Worm (Caenorhabditis elegans) whole organism, young adult: ENCODE measurements around the gene F16G10.14.

ENCODE experiments used
- B0261.1 ChIP-seq: sonication (generic microtip); optimal IDR thresholded peaks from 2 replicates; lab custom pipeline; 2016; ENCODE audit warnings: mild to moderate bottlenecking, missing genetic modification characterization, moderate library complexity, missing compliant biosample characterization
- B0336.3 ChIP-seq: fragments of 200-800 bp; sonication (Bioruptor generic); IDR thresholded peaks from 2 replicates; pipeline ENCODE4 v1.3.6; 2022; ENCODE audit warnings: missing genetic modification characterization, missing compliant biosample characterization
- C06A6.2 ChIP-seq: fragments of 200-800 bp; sonication (Bioruptor generic); conservative IDR thresholded peaks from 2 replicates; pipeline ENCODE4 v1.3.6; 2022; ENCODE audit warnings: missing genetic modification characterization, missing compliant biosample characterization
- D2030.7 ChIP-seq: fragments of 200-800 bp; sonication (Bioruptor generic); IDR thresholded peaks from 2 replicates; pipeline ENCODE4 v1.3.6; 2022; ENCODE audit warnings: missing genetic modification reagents, missing genetic modification characterization, missing compliant biosample characterization
- F10E7.11 ChIP-seq: sonication (generic microtip); optimal IDR thresholded peaks from 2 replicates; lab custom pipeline; 2017; ENCODE audit warnings: mild to moderate bottlenecking, missing genetic modification characterization, moderate library complexity, missing compliant biosample characterization
- F23B12.7 ChIP-seq: sonication (generic microtip); optimal IDR thresholded peaks from 2 replicates; lab custom pipeline; 2017; ENCODE audit warnings: missing genetic modification characterization, mild to moderate bottlenecking, missing compliant biosample characterization, antibody characterized with exemption, moderate library complexity; ENCODE audit not compliant: insufficient read depth
- T26A5.8 ChIP-seq: sonication (generic microtip); optimal IDR thresholded peaks from 2 replicates; lab custom pipeline; 2016; ENCODE audit warnings: missing genetic modification characterization, missing compliant biosample characterization
- Y53F4B.3 ChIP-seq: fragments of 200-800 bp; sonication (Bioruptor generic); IDR thresholded peaks from 2 replicates; pipeline ENCODE4 v1.3.6; 2022; ENCODE audit warnings: missing genetic modification reagents, missing genetic modification characterization, missing compliant biosample characterization
- Y67H2A.10 ChIP-seq: fragments of 200-800 bp; sonication (Bioruptor generic); conservative IDR thresholded peaks from 2 replicates; pipeline ENCODE4 v1.3.6; 2022; ENCODE audit warnings: missing genetic modification reagents, missing genetic modification characterization, missing compliant biosample characterization
- Y79H2A.3 ChIP-seq: fragments of 200-800 bp; sonication (Bioruptor generic); conservative IDR thresholded peaks from 2 replicates; pipeline ENCODE4 v1.3.6; 2022; ENCODE audit warnings: missing genetic modification reagents, missing genetic modification characterization, missing compliant biosample characterization
- attf-3 ChIP-seq: fragments of 200-800 bp; sonication (Bioruptor generic); conservative IDR thresholded peaks from 2 replicates; pipeline ENCODE4 v1.3.6; 2022; ENCODE audit warnings: missing genetic modification reagents, missing genetic modification characterization, missing compliant biosample characterization
- attf-6 ChIP-seq: fragments of 200-800 bp; sonication (Bioruptor generic); IDR thresholded peaks from 2 replicates; pipeline ENCODE4 v1.3.6; 2022; ENCODE audit warnings: missing genetic modification reagents, missing genetic modification characterization, missing compliant biosample characterization
- ccch-3 ChIP-seq: fragments of 200-800 bp; sonication (Bioruptor generic); optimal IDR thresholded peaks from 2 replicates; lab custom pipeline; 2018; ENCODE audit warnings: mild to moderate bottlenecking, missing genetic modification characterization, missing compliant biosample characterization
- ceh-27 ChIP-seq: fragments of 200-800 bp; sonication (Bioruptor generic); optimal IDR thresholded peaks from 2 replicates; lab custom pipeline; 2018; ENCODE audit warnings: mild to moderate bottlenecking, missing genetic modification characterization, moderate library complexity, missing compliant biosample characterization
- ceh-40 ChIP-seq: fragments of 200-800 bp; sonication (Bioruptor generic); IDR thresholded peaks from 2 replicates; pipeline ENCODE4 v1.3.6; 2022; ENCODE audit warnings: missing genetic modification characterization, missing compliant biosample characterization
- ceh-58 ChIP-seq: fragments of 200-800 bp; sonication (Bioruptor generic); IDR thresholded peaks from 2 replicates; pipeline ENCODE4 v1.3.6; 2022; ENCODE audit warnings: missing genetic modification characterization, missing compliant biosample characterization
- ceh-91 ChIP-seq: fragments of 200-800 bp; sonication (Bioruptor generic); IDR thresholded peaks from 2 replicates; pipeline ENCODE4 v1.3.6; 2022; ENCODE audit warnings: missing genetic modification reagents, missing genetic modification characterization, missing compliant biosample characterization
- dox-1 ChIP-seq: fragments of 200-800 bp; sonication (Bioruptor generic); IDR thresholded peaks from 2 replicates; pipeline ENCODE4 v1.3.6; 2022; ENCODE audit warnings: missing genetic modification reagents, missing genetic modification characterization, missing compliant biosample characterization
- egl-18 ChIP-seq: fragments of 200-800 bp; sonication (Bioruptor generic); IDR thresholded peaks from 2 replicates; pipeline ENCODE4 v1.3.6; 2022; ENCODE audit warnings: missing genetic modification reagents, missing genetic modification characterization, missing compliant biosample characterization
- egl-44 ChIP-seq: fragments of 200-800 bp; sonication (Bioruptor generic); IDR thresholded peaks from 2 replicates; pipeline ENCODE4 v1.3.6; 2022; ENCODE audit warnings: missing genetic modification reagents, missing genetic modification characterization, missing compliant biosample characterization
- gei-17 ChIP-seq: fragments of 200-800 bp; sonication (Bioruptor generic); optimal IDR thresholded peaks from 2 replicates; lab custom pipeline; 2018; ENCODE audit warnings: mild to moderate bottlenecking, missing genetic modification characterization, missing compliant biosample characterization
- him-1 ChIP-seq: sonication (generic microtip); optimal IDR thresholded peaks from 2 replicates; lab custom pipeline; 2016; ENCODE audit warnings: missing genotype, missing genetic modification reagents, missing genetic modification characterization, missing compliant biosample characterization
- hlh-12 ChIP-seq: sonication (generic microtip); optimal IDR thresholded peaks from 2 replicates; lab custom pipeline; 2016; ENCODE audit warnings: missing genetic modification characterization, missing compliant biosample characterization
- lin-26 ChIP-seq: fragments of 200-800 bp; sonication (Bioruptor generic); IDR thresholded peaks from 2 replicates; pipeline ENCODE4 v1.3.6; 2022; ENCODE audit warnings: missing genetic modification reagents, missing genetic modification characterization, missing compliant biosample characterization
- lsl-1 ChIP-seq: fragments of 200-800 bp; sonication (Bioruptor generic); optimal IDR thresholded peaks from 2 replicates; lab custom pipeline; 2018; ENCODE audit warnings: mild to moderate bottlenecking, missing genetic modification characterization, moderate library complexity, missing compliant biosample characterization
- lsy-27 ChIP-seq: sonication (generic microtip); optimal IDR thresholded peaks from 2 replicates; lab custom pipeline; 2017; ENCODE audit warnings: missing genetic modification characterization, mild to moderate bottlenecking, missing compliant biosample characterization, antibody characterized with exemption, missing genotype, borderline replicate concordance; ENCODE audit not compliant: insufficient read depth
- mes-4 ChIP-seq: sonication (generic microtip); optimal IDR thresholded peaks from 2 replicates; lab custom pipeline; 2016; ENCODE audit warnings: missing genotype, missing genetic modification characterization, missing compliant biosample characterization
- nfya-1 ChIP-seq: sonication (generic microtip); optimal IDR thresholded peaks from 2 replicates; lab custom pipeline; 2017; ENCODE audit warnings: antibody characterized with exemption, missing compliant biosample characterization, missing genetic modification characterization, borderline replicate concordance; ENCODE audit not compliant: insufficient read depth
- nfya-2 ChIP-seq: fragments of 200-800 bp; sonication (Bioruptor generic); IDR thresholded peaks from 2 replicates; pipeline ENCODE4 v1.3.6; 2022; ENCODE audit warnings: missing genetic modification reagents, missing genetic modification characterization, missing compliant biosample characterization
- nhr-90 ChIP-seq: sonication (generic microtip); optimal IDR thresholded peaks from 2 replicates; lab custom pipeline; 2016; ENCODE audit warnings: missing genotype, mild to moderate bottlenecking, missing genetic modification characterization, missing compliant biosample characterization
- rcor-1 ChIP-seq: fragments of 200-800 bp; sonication (Bioruptor generic); IDR thresholded peaks from 2 replicates; pipeline ENCODE4 v1.3.6; 2022; ENCODE audit warnings: missing genetic modification reagents, missing genetic modification characterization, missing compliant biosample characterization
- snpc-4 ChIP-seq, 5 experiments: fragments of 150-350 bp in 1 of 5; sonication (generic microtip) in 4 of 5; optimal IDR thresholded peaks; 2 replicates each; lab custom pipeline; 2014 to 2018; ENCODE audit warnings: missing genetic modification characterization in 5 of 5, missing biosample characterization in 3 of 5, antibody characterized with exemption in 2 of 5, mild to moderate bottlenecking in 2 of 5, missing compliant biosample characterization in 2 of 5, missing genotype in 2 of 5, moderate library complexity in 2 of 5, missing genetic modification reagents in 1 of 5
- tbp1 ChIP-seq: fragments of 200-800 bp; sonication (Bioruptor generic); optimal IDR thresholded peaks from 2 replicates; lab custom pipeline; 2018; ENCODE audit warnings: mild to moderate bottlenecking, missing genetic modification characterization, missing compliant biosample characterization
- xnd-1 ChIP-seq: sonication (generic microtip); optimal IDR thresholded peaks from 2 replicates; lab custom pipeline; 2016; ENCODE audit warnings: missing genotype, missing genetic modification reagents, missing genetic modification characterization, missing compliant biosample characterization
- zim-3 ChIP-seq: sonication (generic microtip); optimal IDR thresholded peaks from 2 replicates; lab custom pipeline; 2017; ENCODE audit warnings: mild to moderate bottlenecking, missing genetic modification characterization, moderate library complexity, missing compliant biosample characterization
- ztf-18 ChIP-seq: sonication (generic microtip); optimal IDR thresholded peaks from 2 replicates; lab custom pipeline; 2016; ENCODE audit warnings: missing genotype, mild to moderate bottlenecking, missing genetic modification characterization, missing compliant biosample characterization
- ztf-26 ChIP-seq: sonication (generic microtip); optimal IDR thresholded peaks from 2 replicates; lab custom pipeline; 2017; ENCODE audit warnings: missing genetic modification characterization, missing compliant biosample characterization
- ztf-28 ChIP-seq: fragments of 200-800 bp; sonication (Bioruptor generic); IDR thresholded peaks from 2 replicates; pipeline ENCODE4 v1.3.6; 2022; ENCODE audit warnings: missing genetic modification reagents, missing genetic modification characterization, missing compliant biosample characterization
- ztf-3 ChIP-seq: fragments of 200-800 bp; sonication (Bioruptor generic); optimal IDR thresholded peaks from 2 replicates; lab custom pipeline; 2018; ENCODE audit warnings: mild to moderate bottlenecking, missing genetic modification characterization, missing compliant biosample characterization
- ztf-6 ChIP-seq: fragments of 200-800 bp; sonication (Bioruptor generic); IDR thresholded peaks from 2 replicates; pipeline ENCODE4 v1.3.6; 2022; ENCODE audit warnings: missing genetic modification reagents, missing genetic modification characterization, missing compliant biosample characterization

The F16G10.14 gene

DNA sequence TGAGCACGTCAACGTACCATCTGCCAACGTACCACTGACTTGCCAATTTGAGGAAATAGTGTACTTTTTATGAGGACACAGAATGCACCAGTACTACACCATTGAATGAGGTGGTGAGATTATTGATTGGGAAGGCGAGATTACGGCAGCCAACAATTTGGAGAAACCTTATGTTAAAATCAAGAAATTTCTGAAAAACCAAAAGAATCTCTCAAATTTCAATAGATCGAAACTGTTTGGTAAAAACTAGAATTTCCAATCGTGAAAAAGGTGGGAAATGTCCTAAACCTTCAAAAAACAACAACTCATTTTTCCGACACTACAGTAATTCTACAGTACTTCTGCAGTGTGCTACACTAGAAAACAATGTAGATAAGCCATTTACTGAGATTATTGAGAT lies 33.2 kb upstream of the F16G10.14 start, which contains the start of gene ceh-86:
TSS of gene ceh-86 (minus strand) at position 101 of the 400 bp plus-strand sequence.
- TF ChIP-seq ztf-28 (GFP tag; lab: Robert Waterston, UW) (no peak), rcor-1 (GFP tag; lab: Robert Waterston, UW) (no peak)

ce11 chrII:2422427-2422826 lies 23.6 kb upstream of the F16G10.14 start:
- no peak for TF ChIP-seq ceh-58 (GFP tag; lab: Robert Waterston, UW)
- TF ChIP-seq ztf-18 (tag; lab: Kevin White, UChicago): no peak
- TF ChIP-seq B0261.1: no peak
- no peak for TF ChIP-seq mes-4 (tag; lab: Kevin White, UChicago)
- TF ChIP-seq nhr-90 (tag; lab: Kevin White, UChicago): no peak
- TF ChIP-seq ztf-26: no peak
- no peak for TF ChIP-seq egl-18 (GFP tag; lab: Robert Waterston, UW)
- TF ChIP-seq Y79H2A.3: no peak
- TF ChIP-seq F23B12.7 (tag; lab: Kevin White, UChicago): no peak
- no peak for TF ChIP-seq ztf-3
- TF ChIP-seq Y53F4B.3 (GFP tag; lab: Robert Waterston, UW): no peak
- TF ChIP-seq zim-3 (tag; lab: Kevin White, UChicago): no peak
- no peak for TF ChIP-seq attf-6 (GFP tag; lab: Robert Waterston, UW)
- TF ChIP-seq egl-44: no peak
- no peak for TF ChIP-seq lsl-1 (GFP tag; lab: Kevin White, UChicago)
- no peak for TF ChIP-seq C06A6.2 (GFP tag; lab: Robert Waterston, UW)
- no peak for TF ChIP-seq ceh-91

DNA sequence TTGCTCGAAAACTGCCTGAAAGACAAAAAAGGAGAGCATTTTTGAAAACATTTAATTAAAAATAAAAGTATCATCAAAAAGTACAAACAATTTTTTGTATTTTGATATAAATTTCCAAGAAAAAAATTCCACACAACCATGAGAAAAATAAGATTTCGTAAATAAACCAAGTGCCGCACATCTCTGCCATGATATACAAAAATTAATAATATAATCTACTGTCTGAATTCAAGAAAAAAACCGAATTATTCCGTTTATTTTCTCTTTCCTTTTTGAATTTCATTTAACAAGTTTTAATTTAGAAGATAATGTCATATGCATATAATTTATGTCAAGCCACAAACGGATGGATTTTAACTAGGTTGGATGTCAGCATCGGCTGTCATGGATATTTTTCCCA lies 23.1 kb upstream of the F16G10.14 start, which contains the start of gene F42G2.2:
TSS of gene F42G2.2 (plus strand) at position 301 of the 400 bp plus-strand sequence.
- TF ChIP-seq tbp1 (GFP tag; lab: Kevin White, UChicago): no peak
- no peak for TF ChIP-seq ceh-27 (GFP tag; lab: Kevin White, UChicago)
- no peak for TF ChIP-seq xnd-1

ce11 chrII:2421185-2421584 lies 22.4 kb upstream of the F16G10.14 start:
- TF ChIP-seq D2030.7 (GFP tag; lab: Robert Waterston, UW) (no peak), lsy-27 (tag; lab: Kevin White, UChicago) (no peak), B0336.3 (GFP tag; lab: Robert Waterston, UW) (no peak), him-1 (tag; lab: Kevin White, UChicago) (no peak), ccch-3 (no peak), lin-26 (GFP tag; lab: Robert Waterston, UW) (no peak), ceh-40 (no peak), nhr-90 (tag; lab: Kevin White, UChicago) (no peak), ztf-3 (no peak), dox-1 (no peak), nfya-1 (tag; lab: Kevin White, UChicago) (no peak)

ce11 chrII:2420685-2421084 lies 21.9 kb upstream of the F16G10.14 start:
- TF ChIP-seq nfya-2 (GFP tag; lab: Robert Waterston, UW) (no peak), hlh-12 (tag; lab: Kevin White, UChicago) (no peak), attf-3 (no peak), gei-17 (GFP tag; lab: Kevin White, UChicago) (no peak), B0336.3 (GFP tag; lab: Robert Waterston, UW) (no peak), Y67H2A.10 (GFP tag; lab: Robert Waterston, UW) (no peak), F10E7.11 (tag; lab: Kevin White, UChicago) (no peak), snpc-4 (GFP tag; optimal IDR thresholded peaks at IDR 0.05; lab: Kevin White, UChicago) (no peak), snpc-4 (tag; optimal IDR thresholded peaks at IDR 0.05; lab: Kevin White, UChicago) (no peak), ztf-6 (GFP tag; lab: Robert Waterston, UW) (no peak), T26A5.8 (tag; lab: Kevin White, UChicago) (no peak)
- TF ChIP-seq, all 124 proteins: peak for 0
